Fruit fly (Drosophila melanogaster) S2 (cell line): ENCODE results near the gene CG15534.

ENCODE experiments used
- CG8478 ChIP-seq: fragments of >200 bp; optimal IDR thresholded peaks from 2 replicates; lab custom pipeline; 2018
- CTCF ChIP-seq, 2 experiments: fragments of >200 bp; optimal IDR thresholded peaks; 2 replicates each; lab custom pipeline; 2018

dm6 chr3R:30406482-30406881, 25.4 kb upstream of the CG15534 start:
- TF ChIP-seq CTCF (optimal IDR thresholded peaks at IDR 0.05; lab: Kevin White, UChicago) = no peak
- no peak for TF ChIP-seq CG8478 (lab: Kevin White, UChicago)
